Comparison of ENCODE assay signal across 1 fruit fly cellular context in genomic region chr3L:329153-329698, dm6.
TF ChIP-seq lines count a peak whose summit lies in the region.

No protein-coding gene starts in this region.

TF ChIP-seq in whole organism, embryonic, 481 proteins besides CTCF, POLR2A, EP300 and RAD21 (continued from another document):
- TF ChIP-seq CG11085 (GFP tag; IDR thresholded peaks at IDR 0.05; lab: Robert Waterston, UW) (no peak), CG16813 (GFP tag; IDR thresholded peaks at IDR 0.05; lab: Robert Waterston, UW; ENCODE audit: partially characterized antibody) (peak; percentile 33; the same call in 1 of the 3 replicates), ci (GFP tag; IDR thresholded peaks at IDR 0.05; lab: Robert Waterston, UW) (peak; percentile 31; the same call in 1 of the 3 replicates), nom (GFP tag; optimal IDR thresholded peaks at IDR 0.05; lab: Kevin White, UChicago) (peak; percentile 14), CG1603 (tag; optimal IDR thresholded peaks at IDR 0.05; lab: Kevin White, UChicago) (peak; percentile 36), Side (GFP tag; optimal IDR thresholded peaks at IDR 0.05; lab: Kevin White, UChicago) (peak; percentile 16), CG6791 (GFP tag; IDR thresholded peaks at IDR 0.05; lab: Robert Waterston, UW; ENCODE audit: partially characterized antibody) (peak; percentile 35; the same call in 1 of the 3 replicates), B-H2 (GFP tag; optimal IDR thresholded peaks at IDR 0.05; lab: Kevin White, UChicago) (peak; percentile 24), sens (GFP tag; lab: Kevin White, UChicago) (peak; percentile 3), CG17361 (GFP tag; IDR thresholded peaks at IDR 0.05; lab: Robert Waterston, UW) (no peak), Dad (GFP tag; optimal IDR thresholded peaks at IDR 0.05; lab: Kevin White, UChicago) (no peak), stc (GFP tag; IDR thresholded peaks at IDR 0.05; lab: Robert Waterston, UW) (no peak)
